Worm (Caenorhabditis elegans) whole organism, L3 larva: ENCODE measurements around the gene sra-33.

Experiments
- ama-1 ChIP-seq: fragments of 150-350 bp; optimal IDR thresholded peaks from 2 replicates; lab custom pipeline; 2018
- lin-39 ChIP-seq: fragments of 150-350 bp; optimal IDR thresholded peaks from 2 replicates; lab custom pipeline; 2018; ENCODE audit warnings: missing biosample characterization, missing genetic modification reagents, missing genetic modification characterization
- nhr-237 ChIP-seq: fragments of 150-350 bp; optimal IDR thresholded peaks from 2 replicates; lab custom pipeline; 2014; ENCODE audit warnings: missing biosample characterization, missing genetic modification characterization
- pqm-1 ChIP-seq: fragments of 150-350 bp; optimal IDR thresholded peaks from 2 replicates; lab custom pipeline; 2017; ENCODE audit warnings: missing biosample characterization, missing genetic modification characterization, inconsistent platforms
- unc-62 ChIP-seq: fragments of 150-350 bp; sonication (generic microtip); optimal IDR thresholded peaks from 4 replicates; lab custom pipeline; 2014; ENCODE audit warnings: missing biosample characterization, missing genetic modification reagents, missing genetic modification characterization

- no peak for TF ChIP-seq nhr-237 (tag; lab: Kevin White, UChicago)
- TF ChIP-seq unc-62 (GFP tag; lab: Kevin White, UChicago), result no peak
- no peak for TF ChIP-seq ama-1 (lab: Kevin White, UChicago)
- TF ChIP-seq pqm-1, result no peak
- TF ChIP-seq lin-39 (tag; lab: Kevin White, UChicago), result peak; percentile 18
Measured at ce11 chrII:4571112-4571511, 34.1 kb upstream of the sra-33 start.
